Worm (Caenorhabditis elegans) whole organism, young adult: ENCODE data around the gene sra-11.

ENCODE experiments used
- snpc-4 ChIP-seq, 5 experiments: fragments of 150-350 bp in 1 of 5; sonication (generic microtip) in 4 of 5; optimal IDR thresholded peaks; 2 replicates each; lab custom pipeline; 2014 to 2018; ENCODE audit warnings: missing genetic modification characterization in 5 of 5, missing biosample characterization in 3 of 5, antibody characterized with exemption in 2 of 5, mild to moderate bottlenecking in 2 of 5, missing compliant biosample characterization in 2 of 5, missing genotype in 2 of 5, moderate library complexity in 2 of 5, missing genetic modification reagents in 1 of 5
- unc-62 ChIP-seq: fragments of 150-350 bp; optimal IDR thresholded peaks from 2 replicates; lab custom pipeline; 2014; ENCODE audit warnings: missing biosample characterization, missing genetic modification reagents, missing genetic modification characterization

ce11 chrII:10918293-10918756 is 8.2 kb upstream of the sra-11 start, which contains the start of gene tba-4:
- TF ChIP-seq snpc-4 (GFP tag; optimal IDR thresholded peaks at IDR 0.05; lab: Kevin White, UChicago) (no peak), snpc-4 (tag; optimal IDR thresholded peaks at IDR 0.05; lab: Kevin White, UChicago) (no peak), unc-62 (GFP tag; lab: Kevin White, UChicago) (no peak)
